Fruit fly (Drosophila melanogaster): ENCODE measurements around the gene CG46025.

Gene CG46025

DNA sequence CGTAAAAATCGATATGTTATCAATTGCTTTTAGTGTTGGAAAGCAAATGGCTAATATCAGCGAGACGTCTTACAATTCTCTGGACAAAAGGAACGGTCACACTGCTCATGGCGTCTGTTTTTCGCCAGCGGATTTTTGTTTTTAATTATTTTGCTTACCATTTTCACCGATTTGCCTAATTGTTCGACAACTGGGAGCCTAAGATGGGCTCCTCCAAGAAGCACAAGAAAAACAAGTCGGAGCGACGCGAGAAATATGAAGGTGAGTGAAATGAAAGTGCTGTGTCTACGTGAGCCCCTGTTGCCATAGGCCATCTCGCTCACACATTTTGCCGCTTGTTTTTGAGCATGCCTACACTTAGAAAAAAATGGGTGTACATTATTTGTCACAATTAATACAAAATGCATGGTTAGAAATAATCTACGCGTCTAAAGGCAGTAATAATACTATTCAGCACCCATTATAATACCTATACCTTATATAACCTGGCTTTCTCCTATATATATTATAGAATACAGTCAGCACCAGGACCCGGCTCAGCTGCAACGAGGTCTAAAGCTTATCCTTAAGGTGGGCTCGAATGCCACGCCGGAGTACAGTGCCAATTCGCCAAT lies 28.9 kb downstream of the CG46025 start, which contains the start of gene Brd7-9 (continued):
- TF ChIP-seq HmgZ (tag; optimal IDR thresholded peaks at IDR 0.05) (peak; percentile 74), ci (GFP tag; IDR thresholded peaks at IDR 0.05) (peak; percentile 92), dpn (GFP tag; optimal IDR thresholded peaks at IDR 0.05) (peak; percentile 60 to 78), CG9727 (GFP tag; optimal IDR thresholded peaks at IDR 0.05) (peak; percentile 79), CG18599 (GFP tag; optimal IDR thresholded peaks at IDR 0.05) (peak; percentile 79), HLH4C (GFP tag; IDR thresholded peaks at IDR 0.05; ENCODE audit: partially characterized antibody) (no peak; the same call in 2 of the 3 replicates), Ets65A (GFP tag) (peak; percentile 89), CG17802 (tag; optimal IDR thresholded peaks at IDR 0.05) (no peak), CG15514 (GFP tag; optimal IDR thresholded peaks at IDR 0.05) (peak; percentile 57), gsb (GFP tag; IDR thresholded peaks at IDR 0.05) (0 out of 2 replicates have a peak, but pooled peaks have one; percentile 25), CG11696 (GFP tag; IDR thresholded peaks at IDR 0.05) (peak; percentile 78), bsh (GFP tag; optimal IDR thresholded peaks at IDR 0.05) (peak in 1 of 2 experiments; percentile 76), CG11398 (GFP tag; optimal IDR thresholded peaks at IDR 0.05) (no peak), ATbp (GFP tag; optimal IDR thresholded peaks at IDR 0.05) (peak; percentile 79), E2f1 (GFP tag; IDR thresholded peaks at IDR 0.05) (peak; percentile 78), CG3065 (GFP tag; optimal IDR thresholded peaks at IDR 0.05) (no peak), fd96Cb (tag; optimal IDR thresholded peaks at IDR 0.05) (peak; percentile 70), Sry-δ (GFP tag; optimal IDR thresholded peaks at IDR 0.05) (peak; percentile 38), ranshi (GFP tag; IDR thresholded peaks at IDR 0.05) (peak; percentile 83), chm (GFP tag; IDR thresholded peaks at IDR 0.05) (peak; percentile 92), row (GFP tag; IDR thresholded peaks at IDR 0.05) (peak; percentile 65), sens (GFP tag) (peak; percentile 94), gce (GFP tag; IDR thresholded peaks at IDR 0.05) (peak; percentile 70; the same call in 1 of the 3 replicates), lab (GFP tag; optimal IDR thresholded peaks at IDR 0.05) (peak; percentile 89), Sox102F (GFP tag; optimal IDR thresholded peaks at IDR 0.05) (peak; percentile 72), pan (optimal IDR thresholded peaks at IDR 0.05) (no peak), pan (GFP tag; optimal IDR thresholded peaks at IDR 0.05 in 1 of 2, IDR thresholded peaks at IDR 0.05 in 1 of 2) (peak in 1 of 2 experiments; percentile 87), Bteb2 (GFP tag; optimal IDR thresholded peaks at IDR 0.05) (peak; percentile 63), slp2 (GFP tag; optimal IDR thresholded peaks at IDR 0.05) (peak; percentile 57), dysf (GFP tag; IDR thresholded peaks at IDR 0.05) (peak; percentile 82), wek (GFP tag; optimal IDR thresholded peaks at IDR 0.05) (peak; percentile 66), knrl (GFP tag; IDR thresholded peaks at IDR 0.05; ENCODE audit: partially characterized antibody) (peak; percentile 18; the same call in 1 of the 3 replicates), CG30431 (GFP tag; optimal IDR thresholded peaks at IDR 0.05) (peak; percentile 20), CkIIα-i1 (GFP tag; IDR thresholded peaks at IDR 0.05) (no peak), chn (GFP tag; optimal IDR thresholded peaks at IDR 0.05) (peak; percentile 57), HHEX (GFP tag; optimal IDR thresholded peaks at IDR 0.05) (peak; percentile 67), CG31441 (GFP tag; IDR thresholded peaks at IDR 0.05) (peak; percentile 64), CG1792 (GFP tag; optimal IDR thresholded peaks at IDR 0.05) (peak; percentile 26), zen2 (GFP tag; IDR thresholded peaks at IDR 0.05; ENCODE audit: partially characterized antibody) (no peak), ro (GFP tag; IDR thresholded peaks at IDR 0.05) (no peak), kni (GFP tag; optimal IDR thresholded peaks at IDR 0.05) (no peak), TFAM (GFP tag; optimal IDR thresholded peaks at IDR 0.05) (no peak), klu (GFP tag; IDR thresholded peaks at IDR 0.05) (peak; percentile 47; the same call in 1 of the 2 replicates), bowl (GFP tag; IDR thresholded peaks at IDR 0.05) (peak; percentile 55), HLHmδ (GFP tag; optimal IDR thresholded peaks at IDR 0.05) (no peak), CG8290 (GFP tag; optimal IDR thresholded peaks at IDR 0.05) (peak; percentile 48), CG8290 (tag; optimal IDR thresholded peaks at IDR 0.05) (peak in 1 of 2 experiments; percentile 87), Kr (GFP tag; optimal IDR thresholded peaks at IDR 0.05) (no peak), CG12299 (tag; optimal IDR thresholded peaks at IDR 0.05) (peak; percentile 56), aop (GFP tag; IDR thresholded peaks at IDR 0.05) (no peak)

Measured in whole organism, embryonic.